Fruit fly (Drosophila melanogaster) whole organism, prepupa: ENCODE results near the gene wupA.

ENCODE experiments used
- Blimp-1 ChIP-seq: fragments of 200-800 bp; sonication (Bioruptor generic); optimal IDR thresholded peaks from 3 replicates; lab custom pipeline; 2017; ENCODE audit warnings: missing biosample characterization, missing genetic modification characterization, mild to moderate bottlenecking, moderate library complexity, missing genetic modification reagents
- CG10631 ChIP-seq: fragments of 200-800 bp; sonication (Bioruptor generic); optimal IDR thresholded peaks from 2 replicates; lab custom pipeline; 2016; ENCODE audit warnings: missing biosample characterization, missing genetic modification characterization
- CG10669 ChIP-seq: fragments of 200-800 bp; sonication (Bioruptor generic); optimal IDR thresholded peaks from 3 replicates; lab custom pipeline; 2018; ENCODE audit warnings: missing biosample characterization, mild to moderate bottlenecking, missing genetic modification characterization, moderate library complexity
- CG11294 ChIP-seq: fragments of 200-800 bp; sonication (Bioruptor generic); IDR thresholded peaks from 2 replicates; pipeline ENCODE4 v1.3.6; 2022; ENCODE audit warnings: missing biosample characterization, missing genetic modification characterization
- CG11902 ChIP-seq: fragments of 200-800 bp; sonication (Bioruptor generic); optimal IDR thresholded peaks from 3 replicates; lab custom pipeline; 2016; ENCODE audit warnings: missing biosample characterization, missing genetic modification characterization
- CG15336 ChIP-seq: fragments of 200-800 bp; sonication (Bioruptor generic); IDR thresholded peaks from 2 replicates; pipeline ENCODE4 v1.3.6; 2022; ENCODE audit warnings: missing biosample characterization, missing genetic modification characterization
- CG1621 ChIP-seq: fragments of 200-800 bp; sonication (Bioruptor generic); optimal IDR thresholded peaks from 3 replicates; lab custom pipeline; 2018; ENCODE audit warnings: missing biosample characterization, mild to moderate bottlenecking, missing genetic modification characterization
- CG16779 ChIP-seq: fragments of 200-800 bp; sonication (Bioruptor generic); optimal IDR thresholded peaks from 3 replicates; lab custom pipeline; 2017; ENCODE audit warnings: missing biosample characterization, mild to moderate bottlenecking, missing genetic modification characterization
- CG3032 ChIP-seq: fragments of 200-800 bp; optimal IDR thresholded peaks from 2 replicates; lab custom pipeline; 2019; ENCODE audit warnings: missing biosample characterization, mild to moderate bottlenecking, missing genetic modification characterization, moderate library complexity
- CG31627 ChIP-seq: fragments of 200-800 bp; sonication (Bioruptor generic); optimal IDR thresholded peaks from 3 replicates; lab custom pipeline; 2016; ENCODE audit warnings: missing biosample characterization, missing genetic modification characterization
- CG32006 ChIP-seq: fragments of 200-800 bp; sonication (Bioruptor generic); optimal IDR thresholded peaks from 3 replicates; lab custom pipeline; 2017; ENCODE audit warnings: missing biosample characterization, mild to moderate bottlenecking, missing genetic modification characterization
- CG4318 ChIP-seq: fragments of 200-800 bp; sonication (Bioruptor generic); optimal IDR thresholded peaks from 3 replicates; lab custom pipeline; 2017; ENCODE audit warnings: missing biosample characterization, mild to moderate bottlenecking, missing genetic modification characterization
- CG6163 ChIP-seq: fragments of 200-800 bp; sonication (Bioruptor generic); IDR thresholded peaks from 3 replicates; pipeline ENCODE4 v1.3.6; 2022; ENCODE audit warnings: missing biosample characterization, missing genetic modification characterization
- CG6276 ChIP-seq: fragments of 200-800 bp; sonication (Bioruptor generic); optimal IDR thresholded peaks from 2 replicates; lab custom pipeline; 2017; ENCODE audit warnings: missing biosample characterization, mild to moderate bottlenecking, missing genetic modification characterization
- CG6792 ChIP-seq: fragments of 200-800 bp; sonication (Bioruptor generic); optimal IDR thresholded peaks from 3 replicates; lab custom pipeline; 2016; ENCODE audit warnings: missing biosample characterization, missing genetic modification characterization
- CG6808 ChIP-seq: fragments of 200-800 bp; sonication (Bioruptor generic); optimal IDR thresholded peaks from 3 replicates; lab custom pipeline; 2017; ENCODE audit warnings: missing biosample characterization, missing genetic modification characterization, mild to moderate bottlenecking, moderate library complexity, missing genetic modification reagents
- CG6854 ChIP-seq: fragments of 200-800 bp; sonication (Bioruptor generic); optimal IDR thresholded peaks from 2 replicates; lab custom pipeline; 2017; ENCODE audit warnings: missing biosample characterization, mild to moderate bottlenecking, missing genetic modification characterization
- CG7368 ChIP-seq: fragments of 200-800 bp; sonication (Bioruptor generic); optimal IDR thresholded peaks from 3 replicates; lab custom pipeline; 2016; ENCODE audit warnings: missing biosample characterization, missing genetic modification characterization
- CG8319 ChIP-seq: fragments of 200-800 bp; sonication (Bioruptor generic); optimal IDR thresholded peaks from 3 replicates; lab custom pipeline; 2016; ENCODE audit warnings: missing biosample characterization, missing genetic modification characterization
- CG8632 ChIP-seq: fragments of 200-800 bp; sonication (Bioruptor generic); optimal IDR thresholded peaks from 3 replicates; lab custom pipeline; 2016; ENCODE audit warnings: missing biosample characterization, missing genetic modification characterization
- CG9139 ChIP-seq: fragments of 200-800 bp; sonication (Bioruptor generic); optimal IDR thresholded peaks from 3 replicates; lab custom pipeline; 2017; ENCODE audit warnings: missing biosample characterization, mild to moderate bottlenecking, missing genetic modification characterization
- Eip75B ChIP-seq: fragments of 200-800 bp; sonication (Bioruptor generic); optimal IDR thresholded peaks from 3 replicates; lab custom pipeline; 2016; ENCODE audit warnings: missing biosample characterization, missing genetic modification characterization
- Eip78C ChIP-seq: fragments of 200-800 bp; sonication (Bioruptor generic); peaks from one replicate; lab custom pipeline; 2016; ENCODE audit warnings: missing biosample characterization, missing genetic modification characterization
- Gug ChIP-seq: fragments of 200-800 bp; sonication (Bioruptor generic); IDR thresholded peaks from 2 replicates; pipeline ENCODE4 v1.3.6; 2022; ENCODE audit warnings: missing biosample characterization, missing genetic modification characterization
- Hr38 ChIP-seq: sonication (Bioruptor generic); optimal IDR thresholded peaks from 2 replicates; lab custom pipeline; 2016; ENCODE audit warnings: missing biosample characterization, missing genetic modification characterization
- Hr39 ChIP-seq: fragments of 200-800 bp; sonication (Bioruptor generic); optimal IDR thresholded peaks from 2 replicates; lab custom pipeline; 2016; ENCODE audit warnings: missing biosample characterization, missing genetic modification characterization
- Hr4 ChIP-seq: fragments of 200-800 bp; sonication (Bioruptor generic); optimal IDR thresholded peaks from 3 replicates; lab custom pipeline; 2016; ENCODE audit warnings: missing biosample characterization, missing genetic modification characterization
- Lpt ChIP-seq: fragments of 200-800 bp; sonication (Bioruptor generic); optimal IDR thresholded peaks from 3 replicates; lab custom pipeline; 2016; ENCODE audit warnings: missing biosample characterization, missing genetic modification characterization
- Met ChIP-seq: fragments of 200-800 bp; sonication (Bioruptor generic); optimal IDR thresholded peaks from 3 replicates; lab custom pipeline; 2016; ENCODE audit warnings: missing biosample characterization, missing genetic modification characterization
- Sox102F ChIP-seq: fragments of 200-800 bp; sonication (Bioruptor generic); optimal IDR thresholded peaks from 2 replicates; lab custom pipeline; 2016; ENCODE audit warnings: missing biosample characterization, mild to moderate bottlenecking, missing genetic modification characterization
- Sox14 ChIP-seq: fragments of 200-800 bp; sonication (Bioruptor generic); optimal IDR thresholded peaks from 3 replicates; lab custom pipeline; 2016; ENCODE audit warnings: missing biosample characterization, missing genetic modification characterization
- Sox15 ChIP-seq: fragments of 200-800 bp; sonication (Bioruptor generic); optimal IDR thresholded peaks from 3 replicates; lab custom pipeline; 2016; ENCODE audit warnings: missing biosample characterization, missing genetic modification characterization
- achi ChIP-seq: fragments of 200-800 bp; sonication (Bioruptor generic); optimal IDR thresholded peaks from 3 replicates; lab custom pipeline; 2016; ENCODE audit warnings: missing biosample characterization, missing genetic modification characterization
- acj6 ChIP-seq: fragments of 200-800 bp; sonication (Bioruptor generic); optimal IDR thresholded peaks from 3 replicates; lab custom pipeline; 2016; ENCODE audit warnings: missing biosample characterization, missing genetic modification characterization
- dac ChIP-seq: fragments of 200-800 bp; sonication (Bioruptor generic); optimal IDR thresholded peaks from 2 replicates; lab custom pipeline; 2017; ENCODE audit warnings: missing biosample characterization, mild to moderate bottlenecking, missing genetic modification characterization
- eg ChIP-seq: fragments of 200-800 bp; sonication (Bioruptor generic); IDR thresholded peaks from 3 replicates; pipeline ENCODE4 v1.3.6; 2022; ENCODE audit warnings: missing biosample characterization, missing genetic modification characterization
- esn ChIP-seq: fragments of 200-800 bp; sonication (Bioruptor generic); optimal IDR thresholded peaks from 2 replicates; lab custom pipeline; 2016; ENCODE audit warnings: missing biosample characterization, mild to moderate bottlenecking, missing genetic modification characterization, moderate library complexity
- fd59A ChIP-seq: fragments of 200-800 bp; sonication (Bioruptor generic); optimal IDR thresholded peaks from 2 replicates; lab custom pipeline; 2017; ENCODE audit warnings: missing biosample characterization, mild to moderate bottlenecking, missing genetic modification characterization, missing genetic modification reagents
- fd85E ChIP-seq: fragments of 200-800 bp; sonication (Bioruptor generic); optimal IDR thresholded peaks from 3 replicates; lab custom pipeline; 2016; ENCODE audit warnings: missing biosample characterization, missing genetic modification characterization
- fkh ChIP-seq: fragments of 200-800 bp; sonication (Bioruptor generic); optimal IDR thresholded peaks from 3 replicates; lab custom pipeline; 2017; ENCODE audit warnings: missing biosample characterization, mild to moderate bottlenecking, missing genetic modification characterization, moderate library complexity
- lz ChIP-seq: fragments of 200-800 bp; sonication (Bioruptor generic); optimal IDR thresholded peaks from 3 replicates; lab custom pipeline; 2016; ENCODE audit warnings: missing biosample characterization, missing genetic modification characterization
- net ChIP-seq: fragments of 200-800 bp; sonication (Bioruptor generic); optimal IDR thresholded peaks from 3 replicates; lab custom pipeline; 2016; ENCODE audit warnings: missing biosample characterization, missing genetic modification characterization
- salr ChIP-seq, 2 experiments: fragments of 200-800 bp; sonication (Bioruptor generic); optimal IDR thresholded peaks; 3 replicates each; lab custom pipeline; 2016 to 2018; ENCODE audit warnings: missing biosample characterization in 2 of 2, missing genetic modification characterization in 2 of 2, mild to moderate bottlenecking in 1 of 2
- spab ChIP-seq: fragments of 200-800 bp; sonication (Bioruptor generic); optimal IDR thresholded peaks from 2 replicates; lab custom pipeline; 2017; ENCODE audit warnings: missing biosample characterization, mild to moderate bottlenecking, missing genetic modification characterization, missing genetic modification reagents
- ss ChIP-seq, 2 experiments: fragments of 200-800 bp; sonication (Bioruptor generic); optimal IDR thresholded peaks; 2 replicates in 1 of 2; 3 replicates in 1 of 2; lab custom pipeline; 2017 to 2018; ENCODE audit warnings: mild to moderate bottlenecking in 2 of 2, missing biosample characterization in 2 of 2, missing genetic modification characterization in 2 of 2, moderate library complexity in 1 of 2
- svp ChIP-seq: fragments of 200-800 bp; sonication (Bioruptor generic); peaks from one replicate; lab custom pipeline; 2016; ENCODE audit warnings: missing biosample characterization, missing genetic modification characterization
- topi ChIP-seq: fragments of 200-800 bp; sonication (Bioruptor generic); optimal IDR thresholded peaks from 3 replicates; lab custom pipeline; 2016; ENCODE audit warnings: missing biosample characterization, missing genetic modification characterization
- vri ChIP-seq: fragments of 200-800 bp; sonication (Bioruptor generic); optimal IDR thresholded peaks from 3 replicates; lab custom pipeline; 2016; ENCODE audit warnings: missing biosample characterization, mild to moderate bottlenecking, missing genetic modification characterization

Gene wupA

dm6 chrX:18100146-18100669 lies 16.5 kb downstream of the wupA start:
- TF ChIP-seq CG6808 (GFP tag; lab: Kevin White, UChicago) (no peak), Eip78C (GFP tag; lab: Kevin White, UChicago) (peak; percentile 75), eg (GFP tag; lab: Robert Waterston, UW) (0 out of 3 replicates have a peak, but pooled peaks have one; percentile 25), svp (GFP tag; lab: Kevin White, UChicago) (peak; percentile 51), Gug (GFP tag; lab: Robert Waterston, UW) (no peak), fkh (peak; percentile 62)
- TF ChIP-seq, all 60 proteins: peak for 4

- peak; percentile 72 for TF ChIP-seq CG32006 (GFP tag; lab: Kevin White, UChicago)
- 0 out of 2 replicates have a peak, but pooled peaks have one; percentile 8 for TF ChIP-seq CG11294 (GFP tag; lab: Robert Waterston, UW)
- peak; percentile 40; the same call in 1 of the 2 replicates for TF ChIP-seq Gug (GFP tag; lab: Robert Waterston, UW)
- no peak for TF ChIP-seq CG6854 (GFP tag; lab: Kevin White, UChicago)
- peak; percentile 49 for TF ChIP-seq CG6276 (GFP tag; lab: Kevin White, UChicago)
- TF ChIP-seq achi: peak; percentile 55
- TF ChIP-seq eg (GFP tag; lab: Robert Waterston, UW): peak; percentile 42; the same call in 1 of the 3 replicates
- TF ChIP-seq CG7368: peak; percentile 31
- peak; percentile 5 for TF ChIP-seq spab
- TF ChIP-seq CG9139 (GFP tag; lab: Kevin White, UChicago): no peak
- no peak for TF ChIP-seq fd85E (GFP tag; lab: Kevin White, UChicago)
- peak; percentile 49 for TF ChIP-seq CG10631 (GFP tag; lab: Kevin White, UChicago)
- TF ChIP-seq acj6 (GFP tag; lab: Kevin White, UChicago): peak; percentile 52
- TF ChIP-seq CG1621: no peak
- peak; percentile 22 for TF ChIP-seq topi (GFP tag; lab: Kevin White, UChicago)
- no peak for TF ChIP-seq dac
- peak; percentile 51 for TF ChIP-seq esn (GFP tag; lab: Kevin White, UChicago)
- TF ChIP-seq CG8319 (GFP tag; lab: Kevin White, UChicago): no peak
- TF ChIP-seq Met (GFP tag; lab: Kevin White, UChicago): no peak
- peak; percentile 6 for TF ChIP-seq CG11902 (GFP tag; lab: Kevin White, UChicago)
- TF ChIP-seq Sox14 (GFP tag; lab: Kevin White, UChicago): peak; percentile 4
- peak; percentile 53 for TF ChIP-seq CG10669 (GFP tag; lab: Kevin White, UChicago)
- peak; percentile 30 for TF ChIP-seq Hr4 (GFP tag; lab: Kevin White, UChicago)
- no peak for TF ChIP-seq Hr38 (GFP tag; lab: Kevin White, UChicago)
- peak; percentile 65 for TF ChIP-seq CG15336 (GFP tag; lab: Robert Waterston, UW)
- peak; percentile 53; the same call in 2 of the 3 replicates for TF ChIP-seq CG6163 (GFP tag; lab: Robert Waterston, UW)
- no peak for TF ChIP-seq CG16779 (tag; lab: Kevin White, UChicago)
- no peak for TF ChIP-seq vri (GFP tag; lab: Kevin White, UChicago)
- no peak for TF ChIP-seq Sox15 (GFP tag; lab: Kevin White, UChicago)
- TF ChIP-seq CG3032 (tag; lab: Kevin White, UChicago): peak; percentile 49
- peak; percentile 5 for TF ChIP-seq CG4318 (GFP tag; lab: Kevin White, UChicago)
- TF ChIP-seq svp (GFP tag; lab: Kevin White, UChicago): peak; percentile 61
- TF ChIP-seq salr (GFP tag; optimal IDR thresholded peaks at IDR 0.05; lab: Kevin White, UChicago): peak in 1 of 2 experiments; percentile 14
- peak; percentile 16 for TF ChIP-seq lz (GFP tag; lab: Kevin White, UChicago)
- peak; percentile 29 for TF ChIP-seq CG8632 (GFP tag; lab: Kevin White, UChicago)
- TF ChIP-seq Eip78C (GFP tag; lab: Kevin White, UChicago): peak; percentile 66
- peak; percentile 46 for TF ChIP-seq CG6792
- TF ChIP-seq CG31627 (GFP tag; lab: Kevin White, UChicago): peak; percentile 11
- peak; percentile 33 for TF ChIP-seq Lpt (GFP tag; lab: Kevin White, UChicago)
- TF ChIP-seq Sox102F (GFP tag; lab: Kevin White, UChicago): peak; percentile 13
- no peak for TF ChIP-seq ss (GFP tag; optimal IDR thresholded peaks at IDR 0.05; lab: Kevin White, UChicago)
- TF ChIP-seq fd59A (GFP tag; lab: Kevin White, UChicago): peak; percentile 44
- peak; percentile 29 for TF ChIP-seq Eip75B (GFP tag; lab: Kevin White, UChicago)
- peak; percentile 34 for TF ChIP-seq net (GFP tag; lab: Kevin White, UChicago)
- peak; percentile 56 for TF ChIP-seq CG6808 (GFP tag; lab: Kevin White, UChicago)
- no peak for TF ChIP-seq Blimp-1 (GFP tag; lab: Kevin White, UChicago)
- TF ChIP-seq Hr39 (GFP tag; lab: Kevin White, UChicago): no peak
Measured at dm6 chrX:18094747-18095352, 21.9 kb downstream of the wupA start.
